Worm (Caenorhabditis elegans) whole organism, mixed stage, embryonic: Measurements from ENCODE around the gene cyn-13.

Experiments
- M03D4.4 ChIP-seq: sonication (generic microtip); optimal IDR thresholded peaks from 2 replicates; lab custom pipeline; 2017; ENCODE audit warnings: mild to moderate bottlenecking, missing genetic modification characterization, missing compliant biosample characterization
- bed-3 ChIP-seq: fragments of 200-800 bp; sonication (Bioruptor generic); optimal IDR thresholded peaks from 3 replicates; lab custom pipeline; 2018; ENCODE audit warnings: mild to moderate bottlenecking, missing genetic modification characterization, moderate library complexity, missing compliant biosample characterization
- blmp-1 ChIP-seq: fragments of 150-350 bp; optimal IDR thresholded peaks from 2 replicates; lab custom pipeline; 2014; ENCODE audit warnings: missing biosample characterization, missing genetic modification characterization
- ceh-39 ChIP-seq: fragments of 150-350 bp; optimal IDR thresholded peaks from 2 replicates; lab custom pipeline; 2014; ENCODE audit warnings: missing biosample characterization, missing genetic modification characterization
- ceh-43 ChIP-seq: fragments of 200-800 bp; sonication (Bioruptor generic); optimal IDR thresholded peaks from 2 replicates; lab custom pipeline; 2018; ENCODE audit warnings: mild to moderate bottlenecking, missing genetic modification characterization, moderate library complexity, missing compliant biosample characterization
- ceh-83 ChIP-seq: fragments of 200-800 bp; sonication (Bioruptor generic); optimal IDR thresholded peaks from 2 replicates; lab custom pipeline; 2018; ENCODE audit warnings: mild to moderate bottlenecking, missing genetic modification characterization, missing compliant biosample characterization
- ces-1 ChIP-seq: fragments of 150-350 bp; optimal IDR thresholded peaks from 2 replicates; lab custom pipeline; 2014; ENCODE audit warnings: missing biosample characterization, missing genetic modification reagents, missing genetic modification characterization
- cnd-1 ChIP-seq: fragments of 200-800 bp; sonication (Bioruptor generic); optimal IDR thresholded peaks from 2 replicates; lab custom pipeline; 2018; ENCODE audit warnings: mild to moderate bottlenecking, missing genetic modification characterization, missing compliant biosample characterization
- drap-1 ChIP-seq: fragments of 200-800 bp; sonication (Bioruptor generic); optimal IDR thresholded peaks from 3 replicates; lab custom pipeline; 2018; ENCODE audit warnings: mild to moderate bottlenecking, missing genetic modification characterization, missing compliant biosample characterization
- elt-1 ChIP-seq: sonication (generic microtip); optimal IDR thresholded peaks from 2 replicates; lab custom pipeline; 2017; ENCODE audit warnings: missing genetic modification characterization, mild to moderate bottlenecking, missing compliant biosample characterization, antibody characterized with exemption, moderate library complexity, borderline replicate concordance; ENCODE audit not compliant: insufficient read depth
- elt-3 ChIP-seq: fragments of 150-350 bp; optimal IDR thresholded peaks from 2 replicates; lab custom pipeline; 2014; ENCODE audit warnings: missing biosample characterization, missing genetic modification characterization
- flh-1 ChIP-seq: fragments of 200-800 bp; sonication (Bioruptor generic); optimal IDR thresholded peaks from 2 replicates; lab custom pipeline; 2018; ENCODE audit warnings: mild to moderate bottlenecking, missing genetic modification characterization, moderate library complexity, missing compliant biosample characterization
- ham-2 ChIP-seq: fragments of 200-800 bp; sonication (Bioruptor generic); optimal IDR thresholded peaks from 2 replicates; lab custom pipeline; 2018; ENCODE audit warnings: mild to moderate bottlenecking, missing genetic modification characterization, missing compliant biosample characterization
- hlh-1 ChIP-seq: fragments of 150-350 bp; optimal IDR thresholded peaks from 2 replicates; lab custom pipeline; 2014; ENCODE audit warnings: missing biosample characterization, missing genetic modification reagents, missing genetic modification characterization
- lin-13 ChIP-seq: fragments of 150-350 bp; optimal IDR thresholded peaks from 2 replicates; lab custom pipeline; 2014; ENCODE audit warnings: missing biosample characterization, missing genetic modification characterization
- lsy-2 ChIP-seq: fragments of 150-350 bp; optimal IDR thresholded peaks from 2 replicates; lab custom pipeline; 2014; ENCODE audit warnings: missing biosample characterization, missing genetic modification characterization
- mab-5 ChIP-seq: fragments of 150-350 bp; optimal IDR thresholded peaks from 2 replicates; lab custom pipeline; 2014; ENCODE audit warnings: missing biosample characterization, missing genetic modification characterization
- nhr-12 ChIP-seq: fragments of 150-350 bp; optimal IDR thresholded peaks from 2 replicates; lab custom pipeline; 2014; ENCODE audit warnings: missing biosample characterization, missing genetic modification characterization
- nhr-2 ChIP-seq: fragments of 150-350 bp; optimal IDR thresholded peaks from 2 replicates; lab custom pipeline; 2014; ENCODE audit warnings: missing biosample characterization, missing genetic modification characterization
- nhr-76 ChIP-seq: sonication (generic microtip); optimal IDR thresholded peaks from 2 replicates; lab custom pipeline; 2017; ENCODE audit warnings: missing biosample characterization, missing genetic modification characterization
- pha-4 ChIP-seq: fragments of 150-350 bp; optimal IDR thresholded peaks from 2 replicates; lab custom pipeline; 2018; ENCODE audit warnings: missing biosample characterization, missing genetic modification reagents, missing genetic modification characterization
- sem-2 ChIP-seq: fragments of 200-800 bp; sonication (Bioruptor generic); optimal IDR thresholded peaks from 2 replicates; lab custom pipeline; 2018; ENCODE audit warnings: mild to moderate bottlenecking, missing genetic modification characterization, missing compliant biosample characterization
- snpc-4 ChIP-seq: fragments of 150-350 bp; optimal IDR thresholded peaks from 2 replicates; lab custom pipeline; 2014; ENCODE audit warnings: missing biosample characterization, missing genetic modification characterization
- sptf-1 ChIP-seq: sonication (generic microtip); optimal IDR thresholded peaks from 2 replicates; lab custom pipeline; 2017; ENCODE audit warnings: mild to moderate bottlenecking, missing genetic modification characterization, moderate library complexity, missing compliant biosample characterization
- tbx-8 ChIP-seq: fragments of 200-800 bp; sonication (Bioruptor generic); optimal IDR thresholded peaks from 2 replicates; lab custom pipeline; 2018; ENCODE audit warnings: mild to moderate bottlenecking, missing genetic modification characterization, moderate library complexity, missing compliant biosample characterization
- unc-120 ChIP-seq: sonication (generic microtip); optimal IDR thresholded peaks from 2 replicates; lab custom pipeline; 2017; ENCODE audit warnings: missing genetic modification characterization, missing compliant biosample characterization; ENCODE audit not compliant: poor library complexity, severe bottlenecking
- unc-39 ChIP-seq: fragments of 150-350 bp; optimal IDR thresholded peaks from 2 replicates; lab custom pipeline; 2014; ENCODE audit warnings: missing biosample characterization, missing genetic modification characterization
- unc-62 ChIP-seq: fragments of 150-350 bp; optimal IDR thresholded peaks from 2 replicates; lab custom pipeline; 2014; ENCODE audit warnings: missing biosample characterization, missing genetic modification reagents, missing genetic modification characterization
- zip-8 ChIP-seq: fragments of 150-350 bp; optimal IDR thresholded peaks from 2 replicates; lab custom pipeline; 2014; ENCODE audit warnings: missing biosample characterization, missing genetic modification characterization
- ztf-11 ChIP-seq: fragments of 150-350 bp; optimal IDR thresholded peaks from 2 replicates; lab custom pipeline; 2014; ENCODE audit warnings: missing biosample characterization, missing genetic modification characterization

cyn-13 gene

DNA sequence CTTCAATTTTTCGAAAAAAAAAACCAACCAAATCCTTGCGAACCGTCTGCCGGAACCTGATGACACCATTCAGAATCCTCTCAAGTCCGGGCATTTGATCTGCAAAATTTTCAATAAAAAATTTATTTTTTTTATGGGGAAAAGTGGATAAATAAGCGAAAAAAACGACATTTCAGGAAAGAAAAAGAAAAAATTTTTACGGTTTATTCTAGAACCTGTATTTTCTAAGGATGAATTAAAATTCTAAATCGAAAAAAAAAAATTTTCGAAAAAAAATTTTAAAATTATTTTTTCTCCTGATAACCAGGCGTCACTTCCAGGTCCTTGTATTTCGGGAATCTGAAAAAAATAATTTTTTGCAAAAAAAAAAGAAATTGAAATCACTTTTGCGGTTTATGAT lies 16.3 kb downstream of the cyn-13 start, which contains the start of gene bca-2:
TSS of gene bca-2 (minus strand) at position 101 of the 400 bp plus-strand sequence.
- TF ChIP-seq lsy-2 (tag; lab: Kevin White, UChicago) (no peak), ceh-83 (GFP tag; lab: Kevin White, UChicago) (no peak), nhr-76 (tag; lab: Kevin White, UChicago) (no peak), nhr-12 (no peak), lin-13 (no peak), elt-1 (tag; lab: Kevin White, UChicago) (no peak), tbx-8 (no peak), snpc-4 (tag; lab: Kevin White, UChicago) (no peak), unc-62 (GFP tag; lab: Kevin White, UChicago) (no peak), pha-4 (tag; lab: Kevin White, UChicago) (no peak), M03D4.4 (tag; lab: Kevin White, UChicago) (no peak), unc-39 (no peak)

- TF ChIP-seq sem-2 (GFP tag; lab: Kevin White, UChicago): no peak
- peak; percentile 30 for TF ChIP-seq cnd-1
- TF ChIP-seq ceh-83 (GFP tag; lab: Kevin White, UChicago): no peak
- no peak for TF ChIP-seq lsy-2 (tag; lab: Kevin White, UChicago)
- peak; percentile 18 for TF ChIP-seq sptf-1 (tag; lab: Kevin White, UChicago)
Observed at ce11 chrIV:17099113-17099512, 17.3 kb downstream of the cyn-13 start.

ce11 chrIV:17096168-17096567 lies 20.3 kb downstream of the cyn-13 start, which contains the start of gene Y116A8C.27:
Y116A8C.27 (minus strand) TSS chrIV:17096268.
- no peak for TF ChIP-seq ceh-39 (tag; lab: Kevin White, UChicago)
- no peak for TF ChIP-seq elt-3
- TF ChIP-seq zip-8 (tag; lab: Kevin White, UChicago): no peak
- TF ChIP-seq unc-62 (GFP tag; lab: Kevin White, UChicago): no peak
- no peak for TF ChIP-seq ham-2
- TF ChIP-seq lsy-2 (tag; lab: Kevin White, UChicago): no peak
- TF ChIP-seq snpc-4 (tag; lab: Kevin White, UChicago): no peak
- TF ChIP-seq nhr-2: no peak
- no peak for TF ChIP-seq blmp-1 (tag; lab: Kevin White, UChicago)
- no peak for TF ChIP-seq ces-1

- TF ChIP-seq cnd-1: no peak
- no peak for TF ChIP-seq drap-1 (GFP tag; lab: Kevin White, UChicago)
- no peak for TF ChIP-seq nhr-76 (tag; lab: Kevin White, UChicago)
- TF ChIP-seq tbx-8: no peak
- TF ChIP-seq flh-1 (GFP tag; lab: Kevin White, UChicago): no peak
- TF ChIP-seq zip-8 (tag; lab: Kevin White, UChicago): no peak
- no peak for TF ChIP-seq sptf-1 (tag; lab: Kevin White, UChicago)
- no peak for TF ChIP-seq unc-62 (GFP tag; lab: Kevin White, UChicago)
- TF ChIP-seq ceh-43 (GFP tag; lab: Kevin White, UChicago): no peak
- no peak for TF ChIP-seq lin-13
- TF ChIP-seq unc-39: no peak
- no peak for TF ChIP-seq pha-4 (tag; lab: Kevin White, UChicago)
- no peak for TF ChIP-seq elt-3
- TF ChIP-seq ham-2: no peak
- TF ChIP-seq ceh-39 (tag; lab: Kevin White, UChicago): no peak
- TF ChIP-seq M03D4.4 (tag; lab: Kevin White, UChicago): no peak
- no peak for TF ChIP-seq hlh-1 (tag; lab: Kevin White, UChicago)
- TF ChIP-seq nhr-12: no peak
- TF ChIP-seq bed-3 (GFP tag; lab: Kevin White, UChicago): no peak
- TF ChIP-seq ztf-11 (tag; lab: Kevin White, UChicago): no peak
Observed at ce11 chrIV:17093701-17094100, 22.8 kb downstream of the cyn-13 start, which contains the start of gene Y116A8C.29. Y116A8C.29 (plus strand) TSS chrIV:17094028.

DNA sequence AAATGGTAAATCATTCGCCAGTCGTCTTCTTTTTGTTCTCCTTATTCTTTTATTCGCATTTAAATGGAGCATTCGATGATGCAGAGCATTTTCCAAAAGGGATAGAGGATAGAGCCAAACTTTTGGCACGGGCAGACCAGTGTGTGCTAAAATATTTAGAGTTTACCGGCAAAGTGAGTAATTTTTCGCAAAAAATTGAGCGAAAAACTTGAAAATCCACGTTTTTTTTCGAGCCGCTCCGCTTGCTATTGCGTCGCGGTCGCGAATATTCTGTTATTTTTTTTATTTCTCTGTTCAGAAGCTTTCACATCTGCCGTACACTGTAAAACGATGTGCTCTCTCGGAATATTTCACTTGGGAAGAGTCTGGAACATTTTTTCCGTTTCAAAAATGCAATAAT lies 27.6 kb downstream of the cyn-13 start, which contains the start of gene Y116A8C.43:
TSS of gene Y116A8C.43 (plus strand) at position 3 of the 400 bp plus-strand sequence.
- TF ChIP-seq nhr-76 (tag; lab: Kevin White, UChicago): no peak
- no peak for TF ChIP-seq unc-62 (GFP tag; lab: Kevin White, UChicago)
- no peak for TF ChIP-seq ztf-11 (tag; lab: Kevin White, UChicago)
- TF ChIP-seq unc-39: no peak
- TF ChIP-seq unc-120: no peak
- TF ChIP-seq tbx-8: no peak
- no peak for TF ChIP-seq ces-1
- TF ChIP-seq mab-5 (tag; lab: Kevin White, UChicago): no peak
- no peak for TF ChIP-seq hlh-1 (tag; lab: Kevin White, UChicago)
- no peak for TF ChIP-seq ceh-83 (GFP tag; lab: Kevin White, UChicago)
- no peak for TF ChIP-seq ham-2
- no peak for TF ChIP-seq drap-1 (GFP tag; lab: Kevin White, UChicago)
- TF ChIP-seq ceh-39 (tag; lab: Kevin White, UChicago): no peak
